Fruit fly (Drosophila melanogaster): ENCODE results near the gene CG10405.

DNA sequence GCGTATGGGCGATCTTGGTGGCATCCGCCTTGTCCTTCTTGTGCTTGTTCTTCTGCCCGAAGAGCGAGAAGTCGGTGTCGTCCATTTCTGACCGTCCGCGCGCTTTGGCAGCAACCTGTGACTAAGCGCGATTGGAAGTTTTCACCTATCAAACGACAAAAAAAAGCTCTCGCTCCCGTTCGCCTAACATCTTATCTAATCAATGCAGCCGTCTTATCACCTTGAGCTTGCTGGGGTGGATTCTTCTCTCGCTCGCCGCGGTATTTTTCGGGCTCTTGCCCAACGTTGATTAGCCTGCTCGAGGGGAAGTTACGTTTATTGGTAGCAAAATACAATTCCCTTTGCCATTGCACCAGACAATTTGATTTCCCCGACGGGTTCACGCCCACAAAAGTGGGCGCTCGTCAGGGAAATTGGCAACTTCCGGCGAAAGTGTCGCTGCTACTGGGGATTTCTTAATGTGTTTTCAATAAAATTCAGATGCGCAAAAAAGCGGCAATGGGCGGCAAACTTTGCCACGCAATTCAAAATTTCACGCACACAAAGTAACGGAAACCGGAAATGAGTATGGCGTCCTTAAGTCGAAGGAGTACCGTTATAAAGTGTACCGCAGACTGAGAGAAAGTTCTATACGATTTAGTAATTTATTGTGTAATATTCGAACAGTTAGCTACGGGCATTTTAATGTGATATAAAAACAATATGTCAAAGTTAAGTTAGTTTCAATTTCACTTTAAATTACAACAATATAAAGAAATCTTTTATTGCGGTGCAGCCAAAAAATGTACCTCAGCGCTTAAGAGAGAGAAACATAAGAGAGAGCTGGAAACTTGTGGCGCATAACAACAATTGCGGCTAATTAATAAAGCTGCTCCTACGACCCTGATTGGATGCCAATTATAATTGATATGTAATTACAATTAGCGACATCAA, 46.9 kb downstream of the CG10405 start, which contains the start of gene Decay:
- TF ChIP-seq h (optimal IDR thresholded peaks at IDR 0.05) (no peak), ttk (optimal IDR thresholded peaks at IDR 0.05) (no peak), Myc (optimal IDR thresholded peaks at IDR 0.05) (no peak), Sin3A (optimal IDR thresholded peaks at IDR 0.05) (no peak)

Data from Kc167 (cell line).